Worm (Caenorhabditis elegans): ENCODE data around the gene F17C11.26.

DNA sequence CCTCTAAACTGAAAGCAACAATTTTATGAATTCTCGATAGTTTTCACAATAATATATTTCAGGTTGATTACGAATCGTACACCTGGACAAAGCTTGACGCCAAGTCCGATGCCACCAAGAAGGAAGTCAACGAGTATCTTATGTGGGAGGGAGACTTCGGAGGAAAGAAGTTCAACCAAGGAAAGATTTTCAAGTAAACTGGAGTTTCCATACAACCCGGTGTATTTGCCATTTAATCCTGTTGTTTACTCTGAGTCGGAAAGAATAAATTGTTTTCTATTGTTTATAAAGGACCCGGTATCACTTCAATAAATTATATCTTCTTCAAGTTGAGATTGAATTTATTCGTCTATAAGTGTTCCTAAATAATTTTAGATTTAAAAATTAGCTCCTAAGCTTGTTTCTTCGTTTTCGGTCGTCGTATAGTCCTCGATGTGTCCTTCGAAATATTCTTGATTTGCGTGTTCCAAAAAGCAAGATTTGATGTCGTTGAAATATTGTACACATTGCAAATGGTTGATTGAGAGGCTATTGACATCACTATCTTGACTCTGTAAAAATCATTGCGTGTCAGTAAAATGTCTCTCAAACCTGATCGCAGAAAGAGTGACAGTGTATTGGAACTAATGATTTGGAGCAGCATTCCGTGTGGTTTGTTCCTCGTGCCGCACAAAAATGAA lies 26.5 kb downstream of the F17C11.26 start:
- TF ChIP-seq tbx-2 (tag; optimal IDR thresholded peaks at IDR 0.05): no peak
- no peak for TF ChIP-seq nhr-90 (tag; optimal IDR thresholded peaks at IDR 0.05; ENCODE audit: poor library complexity)
- TF ChIP-seq egl-13 (tag; optimal IDR thresholded peaks at IDR 0.05): no peak
- no peak for TF ChIP-seq mdl-1 (tag; optimal IDR thresholded peaks at IDR 0.05)
- TF ChIP-seq nhr-237 (tag; optimal IDR thresholded peaks at IDR 0.05): no peak
- no peak for TF ChIP-seq ceh-82 (tag; optimal IDR thresholded peaks at IDR 0.05)
